Worm (Caenorhabditis elegans): Measurements from ENCODE around the gene sdz-9.

The sdz-9 gene

DNA sequence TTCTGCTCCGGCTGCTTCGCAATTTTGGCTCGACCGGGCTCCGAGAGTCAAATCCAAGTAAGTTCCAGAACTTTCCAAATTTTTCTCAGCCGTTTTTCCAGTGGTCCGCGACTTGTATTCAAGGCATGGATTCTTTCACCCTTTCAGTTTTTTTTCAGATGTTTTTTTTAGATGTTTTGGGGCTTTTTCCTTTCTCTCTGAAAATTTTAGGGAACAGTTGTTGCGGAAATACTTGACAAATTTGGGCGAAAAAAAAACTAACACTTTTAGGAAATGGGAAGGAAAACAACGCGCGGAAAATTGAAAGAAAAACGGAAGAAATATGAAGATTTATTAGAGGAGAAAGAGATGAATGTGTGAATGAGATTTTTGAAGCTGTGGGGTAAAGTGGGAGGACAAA lies 47.9 kb downstream of the sdz-9 start, which contains the start of the genes T05A8.11 and nep-2:
Gene T05A8.11 (minus strand): TSS at position 101 of the 400 bp plus-strand sequence.
Gene nep-2 (minus strand): TSS at position 192 of the 400 bp plus-strand sequence.
- no peak for TF ChIP-seq zip-11 (GFP tag; IDR thresholded peaks at IDR 0.05)
- 0 out of 2 replicates have a peak, but pooled peaks have one; percentile 2 for TF ChIP-seq set-16 (GFP tag; IDR thresholded peaks at IDR 0.05)

Data from whole organism, L4 larva.